Worm (Caenorhabditis elegans) whole organism, young adult: Measurements from ENCODE around the gene dpy-10.
A peak's percentile ranks its signal among the peaks of the same experiment; 100 is the strongest.

Experiments used
- F23B12.7 ChIP-seq: sonication (generic microtip); optimal IDR thresholded peaks from 2 replicates; lab custom pipeline; 2017; ENCODE audit warnings: missing genetic modification characterization, mild to moderate bottlenecking, missing compliant biosample characterization, antibody characterized with exemption, moderate library complexity; ENCODE audit not compliant: insufficient read depth
- F37B4.10 ChIP-seq: fragments of 200-800 bp; sonication (Bioruptor generic); IDR thresholded peaks from 2 replicates; pipeline ENCODE4 v1.3.6; 2022; ENCODE audit warnings: missing genetic modification characterization, missing compliant biosample characterization
- F57C9.4 ChIP-seq: sonication (generic microtip); optimal IDR thresholded peaks from 2 replicates; lab custom pipeline; 2017; ENCODE audit warnings: mild to moderate bottlenecking, missing genetic modification characterization, missing compliant biosample characterization
- K11D2.4 ChIP-seq: fragments of 200-800 bp; sonication (Bioruptor generic); IDR thresholded peaks from 2 replicates; pipeline ENCODE4 v1.3.6; 2022; ENCODE audit warnings: missing genetic modification reagents, missing genetic modification characterization, missing compliant biosample characterization
- T26A5.8 ChIP-seq: sonication (generic microtip); optimal IDR thresholded peaks from 2 replicates; lab custom pipeline; 2016; ENCODE audit warnings: missing genetic modification characterization, missing compliant biosample characterization
- Y67H2A.10 ChIP-seq: fragments of 200-800 bp; sonication (Bioruptor generic); conservative IDR thresholded peaks from 2 replicates; pipeline ENCODE4 v1.3.6; 2022; ENCODE audit warnings: missing genetic modification reagents, missing genetic modification characterization, missing compliant biosample characterization
- Y79H2A.3 ChIP-seq: fragments of 200-800 bp; sonication (Bioruptor generic); conservative IDR thresholded peaks from 2 replicates; pipeline ENCODE4 v1.3.6; 2022; ENCODE audit warnings: missing genetic modification reagents, missing genetic modification characterization, missing compliant biosample characterization
- Y95B8A.8 ChIP-seq: fragments of 200-800 bp; sonication (Bioruptor generic); IDR thresholded peaks from 2 replicates; pipeline ENCODE4 v1.3.6; 2022; ENCODE audit warnings: missing genetic modification reagents, missing genetic modification characterization, missing compliant biosample characterization
- ama-1 ChIP-seq, 3 experiments: fragments of 150-350 bp in 1 of 3; sonication (generic microtip) in 2 of 3; optimal IDR thresholded peaks; 2 replicates each; lab custom pipeline; 2014 to 2018; ENCODE audit warnings: missing biosample characterization in 2 of 3, missing genetic modification characterization in 2 of 3, missing genetic modification reagents in 2 of 3
- attf-3 ChIP-seq: fragments of 200-800 bp; sonication (Bioruptor generic); conservative IDR thresholded peaks from 2 replicates; pipeline ENCODE4 v1.3.6; 2022; ENCODE audit warnings: missing genetic modification reagents, missing genetic modification characterization, missing compliant biosample characterization
- chd-7 ChIP-seq: sonication (generic microtip); optimal IDR thresholded peaks from 2 replicates; lab custom pipeline; 2016; ENCODE audit warnings: mild to moderate bottlenecking, missing genetic modification characterization, moderate library complexity, missing compliant biosample characterization
- efl-1 ChIP-seq: fragments of 150-350 bp; optimal IDR thresholded peaks from 2 replicates; lab custom pipeline; 2014; ENCODE audit warnings: missing biosample characterization, missing genetic modification reagents, missing genetic modification characterization
- hlh-12 ChIP-seq: sonication (generic microtip); optimal IDR thresholded peaks from 2 replicates; lab custom pipeline; 2016; ENCODE audit warnings: missing genetic modification characterization, missing compliant biosample characterization
- hmg-1.2 ChIP-seq: fragments of 200-800 bp; sonication (Bioruptor generic); IDR thresholded peaks from 2 replicates; pipeline ENCODE4 v1.3.6; 2022; ENCODE audit warnings: missing genetic modification reagents, missing genetic modification characterization, missing compliant biosample characterization
- hrde-1 ChIP-seq: sonication (generic microtip); optimal IDR thresholded peaks from 2 replicates; lab custom pipeline; 2016; ENCODE audit warnings: missing genetic modification characterization, mild to moderate bottlenecking, missing compliant biosample characterization, moderate library complexity, missing genotype, missing genetic modification reagents, borderline replicate concordance
- hsf-1 ChIP-seq: fragments of 200-800 bp; sonication (Bioruptor generic); IDR thresholded peaks from 2 replicates; pipeline ENCODE4 v1.3.6; 2022; ENCODE audit warnings: missing genetic modification reagents, missing genetic modification characterization, missing compliant biosample characterization
- let-526 ChIP-seq: fragments of 200-800 bp; sonication (Bioruptor generic); IDR thresholded peaks from 2 replicates; pipeline ENCODE4 v1.3.6; 2022; ENCODE audit warnings: missing genetic modification reagents, missing genetic modification characterization, missing compliant biosample characterization
- madf-6 ChIP-seq: fragments of 200-800 bp; sonication (Bioruptor generic); IDR thresholded peaks from 2 replicates; pipeline ENCODE4 v1.3.6; 2022; ENCODE audit warnings: missing genetic modification reagents, missing genetic modification characterization, missing compliant biosample characterization
- mcd-1 ChIP-seq: fragments of 200-800 bp; sonication (Bioruptor generic); IDR thresholded peaks from 2 replicates; pipeline ENCODE4 v1.3.6; 2022; ENCODE audit warnings: missing genetic modification reagents, missing genetic modification characterization, missing compliant biosample characterization
- mes-4 ChIP-seq: sonication (generic microtip); optimal IDR thresholded peaks from 2 replicates; lab custom pipeline; 2016; ENCODE audit warnings: missing genotype, missing genetic modification characterization, missing compliant biosample characterization
- mxl-1 ChIP-seq: sonication (generic microtip); optimal IDR thresholded peaks from 2 replicates; lab custom pipeline; 2016; ENCODE audit warnings: missing genetic modification characterization, missing compliant biosample characterization
- nhr-90 ChIP-seq: sonication (generic microtip); optimal IDR thresholded peaks from 2 replicates; lab custom pipeline; 2016; ENCODE audit warnings: missing genotype, mild to moderate bottlenecking, missing genetic modification characterization, missing compliant biosample characterization
- rpc-1 ChIP-seq, 2 experiments: fragments of 150-350 bp in 1 of 2; sonication (generic microtip) in 1 of 2; optimal IDR thresholded peaks; 2 replicates each; lab custom pipeline; 2014 to 2018; ENCODE audit warnings: missing biosample characterization in 1 of 2, missing genetic modification characterization in 1 of 2, missing genetic modification reagents in 1 of 2, missing genotype in 1 of 2
- sdz-38 ChIP-seq: sonication (generic microtip); optimal IDR thresholded peaks from 2 replicates; lab custom pipeline; 2016; ENCODE audit warnings: missing genotype, missing genetic modification characterization, missing compliant biosample characterization
- snpc-1.1 ChIP-seq: sonication (generic microtip); optimal IDR thresholded peaks from 2 replicates; lab custom pipeline; 2017; ENCODE audit warnings: missing genetic modification characterization, mild to moderate bottlenecking, missing compliant biosample characterization, antibody characterized with exemption, moderate library complexity, missing genotype, missing genetic modification reagents; ENCODE audit not compliant: insufficient read depth
- somi-1 ChIP-seq: fragments of 200-800 bp; sonication (Bioruptor generic); optimal IDR thresholded peaks from 2 replicates; lab custom pipeline; 2018; ENCODE audit warnings: mild to moderate bottlenecking, missing genetic modification characterization, missing compliant biosample characterization
- unc-62 ChIP-seq: fragments of 150-350 bp; optimal IDR thresholded peaks from 2 replicates; lab custom pipeline; 2014; ENCODE audit warnings: missing biosample characterization, missing genetic modification reagents, missing genetic modification characterization
- xnd-1 ChIP-seq: sonication (generic microtip); optimal IDR thresholded peaks from 2 replicates; lab custom pipeline; 2016; ENCODE audit warnings: missing genotype, missing genetic modification reagents, missing genetic modification characterization, missing compliant biosample characterization
- zfh-2 ChIP-seq: fragments of 200-800 bp; sonication (Bioruptor generic); conservative IDR thresholded peaks from 2 replicates; pipeline ENCODE4 v1.3.6; 2022; ENCODE audit warnings: missing genetic modification reagents, missing genetic modification characterization, missing compliant biosample characterization
- ztf-18 ChIP-seq: sonication (generic microtip); optimal IDR thresholded peaks from 2 replicates; lab custom pipeline; 2016; ENCODE audit warnings: missing genotype, mild to moderate bottlenecking, missing genetic modification characterization, missing compliant biosample characterization
- ztf-22 ChIP-seq: fragments of 200-800 bp; sonication (Bioruptor generic); optimal IDR thresholded peaks from 2 replicates; lab custom pipeline; 2018; ENCODE audit warnings: mild to moderate bottlenecking, missing genetic modification characterization, moderate library complexity, missing compliant biosample characterization
- ztf-28 ChIP-seq: fragments of 200-800 bp; sonication (Bioruptor generic); IDR thresholded peaks from 2 replicates; pipeline ENCODE4 v1.3.6; 2022; ENCODE audit warnings: missing genetic modification reagents, missing genetic modification characterization, missing compliant biosample characterization

dpy-10 gene

DNA sequence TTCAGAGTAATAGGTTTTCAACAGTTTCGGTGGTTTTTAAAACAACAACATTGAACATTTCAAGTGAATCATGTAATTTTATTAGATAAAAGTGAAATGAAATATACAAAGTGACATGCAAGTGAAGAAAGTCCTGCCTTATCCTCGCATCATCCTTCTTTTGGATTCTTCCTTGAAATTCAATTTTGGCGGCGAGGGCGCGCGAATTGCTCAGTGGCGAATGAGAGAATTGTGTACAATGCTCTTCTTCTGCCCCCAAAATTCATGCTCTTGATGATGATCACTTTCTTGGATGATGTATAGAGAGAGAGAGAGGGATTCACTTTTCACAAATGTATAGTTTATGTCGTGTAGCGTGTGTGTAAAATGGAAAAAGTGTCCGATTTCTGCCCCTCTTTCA is 2.3 kb downstream of the dpy-10 start:
- no peak for TF ChIP-seq T26A5.8 (tag; lab: Kevin White, UChicago)
- no peak for TF ChIP-seq ztf-28
- no peak for TF ChIP-seq F57C9.4 (tag; lab: Kevin White, UChicago)
- no peak for TF ChIP-seq xnd-1 (tag; lab: Kevin White, UChicago)
- TF ChIP-seq Y95B8A.8 (GFP tag; lab: Robert Waterston, UW) = no peak
- no peak for TF ChIP-seq efl-1 (GFP tag; lab: Kevin White, UChicago)
- TF ChIP-seq F23B12.7 (tag; lab: Kevin White, UChicago) = no peak

ce11 chrII:6708980-6709379 is 3.0 kb downstream of the dpy-10 start:
- no peak for TF ChIP-seq rpc-1 (optimal IDR thresholded peaks at IDR 0.05; lab: Kevin White, UChicago)
- no peak for TF ChIP-seq rpc-1 (tag; optimal IDR thresholded peaks at IDR 0.05; lab: Kevin White, UChicago)
- TF ChIP-seq zfh-2 (GFP tag; lab: Robert Waterston, UW) = peak; percentile 26; the same call in 1 of the 2 replicates
- TF ChIP-seq hmg-1.2 (GFP tag; lab: Robert Waterston, UW) = 0 out of 2 replicates have a peak, but pooled peaks have one; percentile 17

DNA sequence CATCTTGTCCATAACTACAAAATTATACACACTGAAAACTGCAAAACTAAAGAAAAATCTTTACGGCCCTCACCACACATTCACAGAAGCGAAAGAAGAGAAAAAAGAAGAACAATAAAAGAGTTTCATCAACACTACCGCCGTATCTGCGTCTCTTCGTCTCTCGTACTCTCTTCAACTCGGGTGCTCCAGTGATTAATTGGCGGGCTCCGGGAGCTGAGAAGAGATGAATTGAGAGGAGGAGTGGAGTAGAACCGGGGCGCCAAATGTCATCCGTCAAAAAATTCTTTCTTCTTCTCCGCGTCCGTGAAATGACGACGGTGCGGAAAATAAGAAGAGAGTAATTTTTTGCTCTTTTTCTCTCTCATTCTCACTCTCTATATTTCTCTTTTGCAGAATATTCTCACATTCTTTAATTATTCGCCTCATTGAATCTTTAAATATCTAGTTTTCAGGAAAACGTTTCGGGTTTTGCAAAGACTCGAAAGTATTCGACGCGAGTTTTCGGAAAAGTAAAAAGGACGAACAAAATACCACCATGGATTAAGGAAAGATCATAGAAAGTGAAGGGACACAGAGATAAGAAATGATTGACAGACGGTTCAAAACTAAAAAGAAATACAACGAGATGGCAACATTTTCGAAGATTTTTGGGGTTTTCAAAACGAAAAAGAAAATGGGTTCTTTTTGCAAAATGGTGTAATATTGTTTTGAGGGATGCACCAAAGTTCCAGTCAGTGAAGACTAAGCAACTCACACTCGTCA is 4.3 kb downstream of the dpy-10 start:
- peak; percentile 21 for TF ChIP-seq somi-1 (GFP tag; lab: Kevin White, UChicago)
- TF ChIP-seq let-526 (GFP tag; lab: Robert Waterston, UW) = no peak
- TF ChIP-seq hmg-1.2 (GFP tag; lab: Robert Waterston, UW) = peak; percentile 51; the same call in 1 of the 2 replicates
- no peak for TF ChIP-seq hsf-1 (GFP tag; lab: Robert Waterston, UW)

DNA sequence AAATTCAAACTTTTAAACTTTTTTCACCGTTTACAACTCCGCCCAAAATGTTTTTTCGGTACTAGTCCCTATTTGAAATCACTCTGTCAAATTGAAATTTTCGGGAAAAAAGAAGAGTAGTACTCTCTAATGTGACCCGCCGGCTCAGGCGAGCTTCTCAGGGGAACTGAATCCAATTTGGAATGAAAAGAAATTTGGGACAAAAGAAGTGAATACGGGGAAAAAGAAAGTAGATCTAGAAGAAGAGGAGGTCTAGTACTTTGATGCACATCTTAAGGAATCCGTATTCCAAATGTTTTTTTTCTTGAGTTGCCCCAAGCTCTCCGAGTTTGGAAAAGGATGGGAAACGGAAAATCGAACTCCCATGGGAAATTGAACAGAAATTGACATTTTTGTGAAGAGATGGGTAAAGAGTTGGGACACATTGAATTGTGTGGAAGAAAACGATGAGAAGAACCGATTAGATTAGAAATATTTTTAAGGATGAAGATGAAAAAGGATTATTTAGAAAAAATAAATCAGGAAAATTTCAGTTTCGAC is 5.4 kb downstream of the dpy-10 start:
- TF ChIP-seq ztf-28 (no peak), ztf-22 (no peak), hlh-12 (tag; lab: Kevin White, UChicago) (no peak), sdz-38 (tag; lab: Kevin White, UChicago) (no peak), F57C9.4 (tag; lab: Kevin White, UChicago) (no peak), ama-1 (optimal IDR thresholded peaks at IDR 0.05; lab: Kevin White, UChicago) (no peak), ama-1 (GFP tag; optimal IDR thresholded peaks at IDR 0.05; lab: Kevin White, UChicago) (no peak), mxl-1 (tag; lab: Kevin White, UChicago) (no peak)

- TF ChIP-seq chd-7 = no peak
- TF ChIP-seq K11D2.4 = no peak
- TF ChIP-seq mes-4 (tag; lab: Kevin White, UChicago) = no peak
- no peak for TF ChIP-seq hrde-1 (tag; lab: Kevin White, UChicago)
- no peak for TF ChIP-seq Y67H2A.10 (GFP tag; lab: Robert Waterston, UW)
- TF ChIP-seq madf-6 (GFP tag; lab: Robert Waterston, UW) = no peak
- no peak for TF ChIP-seq ztf-18
- no peak for TF ChIP-seq nhr-90 (tag; lab: Kevin White, UChicago)
- TF ChIP-seq unc-62 (GFP tag; lab: Kevin White, UChicago) = no peak
- no peak for TF ChIP-seq T26A5.8 (tag; lab: Kevin White, UChicago)
- no peak for TF ChIP-seq F37B4.10 (GFP tag; lab: Robert Waterston, UW)
- no peak for TF ChIP-seq attf-3 (GFP tag; lab: Robert Waterston, UW)
- TF ChIP-seq Y79H2A.3 = no peak
- TF ChIP-seq mcd-1 (GFP tag; lab: Robert Waterston, UW) = no peak
- TF ChIP-seq snpc-1.1 = no peak
These were observed 6.3 kb downstream of the dpy-10 start, which contains the start of gene rpy-1 for ce11 chrII:6705593-6706228. rpy-1 (minus strand) TSS chrII:6705643.
